Worm (Caenorhabditis elegans) whole organism, L3 larva: ENCODE results near the gene wht-3.

ENCODE experiments used
- ceh-82 ChIP-seq: fragments of 150-350 bp; optimal IDR thresholded peaks from 2 replicates; lab custom pipeline; 2014; ENCODE audit warnings: missing biosample characterization, missing genetic modification characterization
- eor-1 ChIP-seq, 2 experiments: fragments of 150-350 bp; optimal IDR thresholded peaks; 2 replicates each; lab custom pipeline; 2014 to 2018; ENCODE audit warnings: missing biosample characterization in 2 of 2, missing genetic modification characterization in 2 of 2
- fkh-10 ChIP-seq: sonication (generic microtip); optimal IDR thresholded peaks from 2 replicates; lab custom pipeline; 2017; ENCODE audit warnings: missing biosample characterization, missing genetic modification reagents, missing genetic modification characterization
- unc-39 ChIP-seq: sonication (generic microtip); optimal IDR thresholded peaks from 4 replicates; lab custom pipeline; 2017; ENCODE audit warnings: missing biosample characterization, missing genetic modification characterization
- unc-62 ChIP-seq: fragments of 150-350 bp; sonication (generic microtip); optimal IDR thresholded peaks from 4 replicates; lab custom pipeline; 2014; ENCODE audit warnings: missing biosample characterization, missing genetic modification reagents, missing genetic modification characterization

ce11 chrIII:4143170-4143569, 8.2 kb downstream of the wht-3 start:
- TF ChIP-seq unc-62 (GFP tag; lab: Kevin White, UChicago), result no peak
- no peak for TF ChIP-seq eor-1 (tag; optimal IDR thresholded peaks at IDR 0.05; lab: Kevin White, UChicago)
- no peak for TF ChIP-seq ceh-82
- TF ChIP-seq fkh-10 (GFP tag; lab: Kevin White, UChicago), result no peak
- TF ChIP-seq unc-39 (tag; lab: Kevin White, UChicago), result no peak
